Worm (Caenorhabditis elegans): ENCODE measurements around the gene B0491.6.

ce11 chrII:11396217-11396616, 48.1 kb upstream of the B0491.6 start:
- TF ChIP-seq pros-1 (tag; optimal IDR thresholded peaks at IDR 0.05) (no peak), F13H6.1 (tag; optimal IDR thresholded peaks at IDR 0.05) (no peak)
